Worm (Caenorhabditis elegans): ENCODE measurements around the gene gem-1.

Gene gem-1

ce11 chrX:13348417-13348816 is 28.4 kb downstream of the gem-1 start:
- TF ChIP-seq ets-7 (tag; optimal IDR thresholded peaks at IDR 0.05) (no peak), tbx-11 (GFP tag; IDR thresholded peaks at IDR 0.05) (no peak)

- no peak for TF ChIP-seq sea-1 (GFP tag; conservative IDR thresholded peaks at IDR 0.05)
- no peak for TF ChIP-seq ceh-13 (GFP tag; optimal IDR thresholded peaks at IDR 0.05)
- TF ChIP-seq ama-1 (optimal IDR thresholded peaks at IDR 0.05): no peak
- no peak for TF ChIP-seq tbx-11 (GFP tag; IDR thresholded peaks at IDR 0.05)
- TF ChIP-seq B0310.2 (tag; optimal IDR thresholded peaks at IDR 0.05): no peak
- TF ChIP-seq pes-1 (GFP tag; IDR thresholded peaks at IDR 0.05): no peak
- TF ChIP-seq ceh-36 (tag; optimal IDR thresholded peaks at IDR 0.05): no peak
Measured at ce11 chrX:13347251-13347650, 29.5 kb downstream of the gem-1 start.

- TF ChIP-seq B0310.2 (tag; optimal IDR thresholded peaks at IDR 0.05) (no peak), hnd-1 (tag; optimal IDR thresholded peaks at IDR 0.05) (no peak), hmbx-1 (tag; optimal IDR thresholded peaks at IDR 0.05) (no peak), ceh-13 (GFP tag; optimal IDR thresholded peaks at IDR 0.05) (no peak), scrt-1 (GFP tag; IDR thresholded peaks at IDR 0.05) (no peak), tra-4 (tag; optimal IDR thresholded peaks at IDR 0.05) (no peak), ama-1 (optimal IDR thresholded peaks at IDR 0.05) (no peak), sea-1 (GFP tag; conservative IDR thresholded peaks at IDR 0.05) (no peak), flt-1 (GFP tag; IDR thresholded peaks at IDR 0.05) (no peak), F13C5.2 (tag; optimal IDR thresholded peaks at IDR 0.05) (no peak), ets-7 (tag; optimal IDR thresholded peaks at IDR 0.05) (no peak), pes-1 (GFP tag; IDR thresholded peaks at IDR 0.05) (no peak), tbx-37 (GFP tag; conservative IDR thresholded peaks at IDR 0.05) (no peak), tbx-11 (GFP tag; IDR thresholded peaks at IDR 0.05) (no peak), ceh-36 (tag; optimal IDR thresholded peaks at IDR 0.05) (no peak), aly-1 (tag; optimal IDR thresholded peaks at IDR 0.05) (no peak), hmg-4 (GFP tag; optimal IDR thresholded peaks at IDR 0.05) (no peak)
Measured at ce11 chrX:13341853-13342252, 34.9 kb downstream of the gem-1 start.

- TF ChIP-seq pes-1 (GFP tag; IDR thresholded peaks at IDR 0.05): no peak
Measured at ce11 chrX:13340970-13341369, 35.8 kb downstream of the gem-1 start.

DNA sequence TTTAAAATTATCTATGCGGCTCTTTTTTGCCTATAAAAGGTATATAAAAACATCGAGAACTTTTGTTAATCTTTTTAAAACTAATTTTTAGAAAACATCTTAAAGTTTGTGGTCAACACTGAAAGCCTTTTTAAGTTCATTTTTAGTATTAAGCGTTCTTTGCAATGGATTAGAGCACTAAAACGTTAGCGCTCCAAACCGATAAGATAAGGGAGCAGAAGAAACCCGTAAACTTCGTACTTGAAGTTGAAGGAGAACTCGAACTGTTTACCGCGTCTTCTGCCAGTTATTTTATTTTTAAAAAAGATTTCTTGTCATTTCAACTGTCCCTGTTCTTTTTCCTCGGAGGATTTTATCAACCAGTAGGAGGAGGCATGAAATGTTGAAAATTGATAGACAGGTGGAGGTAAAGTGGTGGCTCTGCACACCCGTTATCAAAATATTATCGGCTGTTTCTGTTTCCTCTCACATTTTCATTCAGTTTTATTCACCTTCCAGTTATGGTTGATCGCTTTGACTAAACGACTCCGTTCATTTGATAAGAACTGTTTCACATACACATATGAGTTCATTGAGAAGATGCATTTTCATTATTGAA is 37.7 kb downstream of the gem-1 start:
- TF ChIP-seq scrt-1 (GFP tag; IDR thresholded peaks at IDR 0.05) (no peak), ceh-36 (tag; optimal IDR thresholded peaks at IDR 0.05) (no peak), F13C5.2 (tag; optimal IDR thresholded peaks at IDR 0.05) (no peak)

- no peak for TF ChIP-seq sea-1 (GFP tag; conservative IDR thresholded peaks at IDR 0.05)
- no peak for TF ChIP-seq aly-1 (tag; optimal IDR thresholded peaks at IDR 0.05)
- TF ChIP-seq tbx-37 (GFP tag; conservative IDR thresholded peaks at IDR 0.05): no peak
- TF ChIP-seq hnd-1 (tag; optimal IDR thresholded peaks at IDR 0.05): no peak
- TF ChIP-seq tbx-11 (GFP tag; IDR thresholded peaks at IDR 0.05): no peak
- no peak for TF ChIP-seq F13C5.2 (tag; optimal IDR thresholded peaks at IDR 0.05)
- no peak for TF ChIP-seq scrt-1 (GFP tag; IDR thresholded peaks at IDR 0.05)
- TF ChIP-seq ets-7 (tag; optimal IDR thresholded peaks at IDR 0.05): no peak
- no peak for TF ChIP-seq pes-1 (GFP tag; IDR thresholded peaks at IDR 0.05)
- TF ChIP-seq hmbx-1 (tag; optimal IDR thresholded peaks at IDR 0.05): no peak
- TF ChIP-seq ceh-36 (tag; optimal IDR thresholded peaks at IDR 0.05): no peak
Measured at ce11 chrX:13337728-13338127, 39.1 kb downstream of the gem-1 start, which contains the start of gene ptr-24. Gene ptr-24 (plus strand): TSS chrX:13338028.

ce11 chrX:13337000-13337399 is 39.8 kb downstream of the gem-1 start:
- TF ChIP-seq pes-1 (GFP tag; IDR thresholded peaks at IDR 0.05) (no peak), tbx-37 (GFP tag; conservative IDR thresholded peaks at IDR 0.05) (no peak), ets-7 (tag; optimal IDR thresholded peaks at IDR 0.05) (no peak), F13C5.2 (tag; optimal IDR thresholded peaks at IDR 0.05) (no peak), hmbx-1 (tag; optimal IDR thresholded peaks at IDR 0.05) (no peak), hnd-1 (tag; optimal IDR thresholded peaks at IDR 0.05) (no peak), ama-1 (optimal IDR thresholded peaks at IDR 0.05) (no peak), B0310.2 (tag; optimal IDR thresholded peaks at IDR 0.05) (no peak), aly-1 (tag; optimal IDR thresholded peaks at IDR 0.05) (no peak), sea-1 (GFP tag; conservative IDR thresholded peaks at IDR 0.05) (no peak), tbx-11 (GFP tag; IDR thresholded peaks at IDR 0.05) (no peak)

- no peak for TF ChIP-seq tbx-11 (GFP tag; IDR thresholded peaks at IDR 0.05)
- TF ChIP-seq pes-1 (GFP tag; IDR thresholded peaks at IDR 0.05): no peak
- TF ChIP-seq tbx-37 (GFP tag; conservative IDR thresholded peaks at IDR 0.05): no peak
- no peak for TF ChIP-seq ceh-13 (GFP tag; optimal IDR thresholded peaks at IDR 0.05)
- no peak for TF ChIP-seq ets-7 (tag; optimal IDR thresholded peaks at IDR 0.05)
- TF ChIP-seq hmbx-1 (tag; optimal IDR thresholded peaks at IDR 0.05): no peak
- no peak for TF ChIP-seq B0310.2 (tag; optimal IDR thresholded peaks at IDR 0.05)
- no peak for TF ChIP-seq flt-1 (GFP tag; IDR thresholded peaks at IDR 0.05)
- TF ChIP-seq ceh-36 (tag; optimal IDR thresholded peaks at IDR 0.05): no peak
- no peak for TF ChIP-seq tra-4 (tag; optimal IDR thresholded peaks at IDR 0.05)
Measured at ce11 chrX:13333835-13334234, 43.0 kb downstream of the gem-1 start, which contains the start of gene F46G10.4. Gene F46G10.4 (plus strand): TSS chrX:13334046.

- no peak for TF ChIP-seq aly-1 (tag; optimal IDR thresholded peaks at IDR 0.05)
- TF ChIP-seq ceh-13 (GFP tag; optimal IDR thresholded peaks at IDR 0.05): no peak
Measured at ce11 chrX:13331386-13331785, 45.4 kb downstream of the gem-1 start, which contains the start of gene sir-2.3. Gene sir-2.3 (plus strand): TSS chrX:13331686.

Data from whole organism, early embryonic.